Worm (Caenorhabditis elegans) whole organism, L1 larva: ENCODE results near the gene his-71.

Source experiments
- alr-1 ChIP-seq: fragments of 200-800 bp; sonication (Bioruptor generic); optimal IDR thresholded peaks from 2 replicates; lab custom pipeline; 2018; ENCODE audit warnings: borderline replicate concordance, mild to moderate bottlenecking, missing genetic modification characterization, missing compliant biosample characterization
- aly-2 ChIP-seq: fragments of 150-350 bp; optimal IDR thresholded peaks from 2 replicates; lab custom pipeline; 2014; ENCODE audit warnings: missing biosample characterization, missing genetic modification characterization
- ama-1 ChIP-seq: fragments of 150-350 bp; optimal IDR thresholded peaks from 2 replicates; lab custom pipeline; 2014
- blmp-1 ChIP-seq: fragments of 150-350 bp; optimal IDR thresholded peaks from 2 replicates; lab custom pipeline; 2014; ENCODE audit warnings: missing biosample characterization, missing genetic modification characterization
- ceh-63 ChIP-seq: fragments of 200-800 bp; sonication (Bioruptor generic); optimal IDR thresholded peaks from 2 replicates; lab custom pipeline; 2018; ENCODE audit warnings: mild to moderate bottlenecking, missing genetic modification characterization, missing compliant biosample characterization
- ceh-82 ChIP-seq, 3 experiments: fragments of 150-350 bp in 1 of 3; sonication (generic microtip) in 2 of 3; optimal IDR thresholded peaks; 2 replicates each; lab custom pipeline; 2014 to 2017; ENCODE audit warnings: missing biosample characterization in 3 of 3, missing genetic modification characterization in 3 of 3
- ceh-88 ChIP-seq: fragments of 200-800 bp; sonication (Bioruptor generic); IDR thresholded peaks from 2 replicates; pipeline ENCODE4 v1.3.6; 2022; ENCODE audit warnings: missing genetic modification characterization, missing compliant biosample characterization
- ceh-90 ChIP-seq: sonication (generic microtip); optimal IDR thresholded peaks from 2 replicates; lab custom pipeline; 2016; ENCODE audit warnings: missing genetic modification characterization, missing compliant biosample characterization
- ces-1 ChIP-seq: fragments of 150-350 bp; optimal IDR thresholded peaks from 2 replicates; lab custom pipeline; 2014; ENCODE audit warnings: missing biosample characterization, missing genetic modification reagents, missing genetic modification characterization
- dpl-1 ChIP-seq, 3 experiments: fragments of 150-350 bp in 2 of 3; sonication (generic microtip) in 1 of 3; optimal IDR thresholded peaks; 2 replicates each; lab custom pipeline; 2014 to 2017; ENCODE audit warnings: missing biosample characterization in 3 of 3, missing genetic modification characterization in 3 of 3, missing genetic modification reagents in 3 of 3
- dsc-1 ChIP-seq: sonication (generic microtip); optimal IDR thresholded peaks from 2 replicates; lab custom pipeline; 2016; ENCODE audit warnings: mild to moderate bottlenecking, missing genetic modification characterization, missing compliant biosample characterization
- egl-27 ChIP-seq, 2 experiments: fragments of 150-350 bp in 1 of 2; sonication (generic microtip); optimal IDR thresholded peaks; 3 replicates each; lab custom pipeline; 2017 to 2018; ENCODE audit warnings: missing biosample characterization in 2 of 2, missing genetic modification characterization in 2 of 2, missing genetic modification reagents in 2 of 2
- elt-2 ChIP-seq: sonication (generic microtip); optimal IDR thresholded peaks from 2 replicates; lab custom pipeline; 2016; ENCODE audit warnings: missing genetic modification characterization, mild to moderate bottlenecking, inconsistent platforms, missing compliant biosample characterization, missing genetic modification reagents
- elt-3 ChIP-seq, 6 experiments: fragments of 150-350 bp in 1 of 6; sonication (generic microtip); optimal IDR thresholded peaks; 2 replicates each; lab custom pipeline; 2017 to 2018; ENCODE audit warnings: missing biosample characterization in 6 of 6, missing genetic modification characterization in 6 of 6, inconsistent platforms in 1 of 6
- ets-5 ChIP-seq: fragments of 200-800 bp; sonication (Bioruptor generic); IDR thresholded peaks from 2 replicates; pipeline ENCODE4 v1.3.6; 2022; ENCODE audit warnings: missing genetic modification characterization, missing compliant biosample characterization
- fkh-10 ChIP-seq: sonication (generic microtip); optimal IDR thresholded peaks from 2 replicates; lab custom pipeline; 2017; ENCODE audit warnings: missing biosample characterization, missing genetic modification reagents, missing genetic modification characterization
- fkh-8 ChIP-seq: sonication (generic microtip); optimal IDR thresholded peaks from 2 replicates; lab custom pipeline; 2016; ENCODE audit warnings: mild to moderate bottlenecking, missing genetic modification characterization, missing compliant biosample characterization
- grh-1 ChIP-seq: fragments of 200-800 bp; sonication (Bioruptor generic); IDR thresholded peaks from 2 replicates; pipeline ENCODE4 v1.3.6; 2022; ENCODE audit warnings: missing genetic modification reagents, missing genetic modification characterization, missing compliant biosample characterization
- hlh-4 ChIP-seq: sonication (generic microtip); optimal IDR thresholded peaks from 2 replicates; lab custom pipeline; 2016; ENCODE audit warnings: mild to moderate bottlenecking, missing genetic modification characterization, missing compliant biosample characterization
- hpl-2 ChIP-seq: fragments of 150-350 bp; optimal IDR thresholded peaks from 2 replicates; lab custom pipeline; 2014; ENCODE audit warnings: missing biosample characterization, missing genetic modification reagents, missing genetic modification characterization
- isw-1 ChIP-seq: fragments of 200-800 bp; sonication (Bioruptor generic); IDR thresholded peaks from 2 replicates; pipeline ENCODE4 v1.3.6; 2022; ENCODE audit warnings: missing genetic modification characterization, missing compliant biosample characterization
- lin-13 ChIP-seq: fragments of 150-350 bp; optimal IDR thresholded peaks from 2 replicates; lab custom pipeline; 2014; ENCODE audit warnings: missing biosample characterization, missing genetic modification reagents, missing genetic modification characterization
- lin-15B ChIP-seq: fragments of 150-350 bp; sonication (generic microtip); optimal IDR thresholded peaks from 3 replicates; lab custom pipeline; 2014; ENCODE audit warnings: missing biosample characterization, missing genetic modification characterization
- lin-39 ChIP-seq: fragments of 150-350 bp; optimal IDR thresholded peaks from 2 replicates; lab custom pipeline; 2014; ENCODE audit warnings: missing biosample characterization, missing genetic modification reagents, missing genetic modification characterization
- lir-3 ChIP-seq: sonication (generic microtip); optimal IDR thresholded peaks from 2 replicates; lab custom pipeline; 2016; ENCODE audit warnings: mild to moderate bottlenecking, missing genetic modification characterization, moderate library complexity, missing compliant biosample characterization; ENCODE audit not compliant: poor library complexity
- lsy-2 ChIP-seq, 2 experiments: fragments of 150-350 bp; optimal IDR thresholded peaks; 2 replicates each; lab custom pipeline; 2014; ENCODE audit warnings: missing biosample characterization in 2 of 2, missing genetic modification characterization in 2 of 2
- mab-9 ChIP-seq: fragments of 200-800 bp; sonication (Bioruptor generic); IDR thresholded peaks from 2 replicates; pipeline ENCODE4 v1.3.6; 2022; ENCODE audit warnings: missing genetic modification reagents, missing genetic modification characterization, missing compliant biosample characterization
- mef-2 ChIP-seq: fragments of 150-350 bp; optimal IDR thresholded peaks from 2 replicates; lab custom pipeline; 2014; ENCODE audit warnings: missing biosample characterization, missing genetic modification characterization
- mep-1 ChIP-seq: fragments of 150-350 bp; optimal IDR thresholded peaks from 2 replicates; lab custom pipeline; 2014; ENCODE audit warnings: missing biosample characterization, missing genetic modification characterization
- nhr-12 ChIP-seq: sonication (generic microtip); optimal IDR thresholded peaks from 2 replicates; lab custom pipeline; 2017; ENCODE audit warnings: missing biosample characterization, missing genetic modification characterization
- nhr-19 ChIP-seq: fragments of 200-800 bp; sonication (Bioruptor generic); conservative IDR thresholded peaks from 2 replicates; pipeline ENCODE4 v1.3.6; 2022; ENCODE audit warnings: missing genetic modification characterization, missing compliant biosample characterization
- nhr-20 ChIP-seq: sonication (generic microtip); optimal IDR thresholded peaks from 2 replicates; lab custom pipeline; 2016; ENCODE audit warnings: mild to moderate bottlenecking, missing genetic modification characterization, missing compliant biosample characterization
- nhr-237 ChIP-seq: fragments of 150-350 bp; optimal IDR thresholded peaks from 2 replicates; lab custom pipeline; 2014; ENCODE audit warnings: missing biosample characterization, missing genetic modification characterization
- nhr-28 ChIP-seq: fragments of 150-350 bp; optimal IDR thresholded peaks from 2 replicates; lab custom pipeline; 2014; ENCODE audit warnings: missing biosample characterization, missing genetic modification characterization
- nhr-77 ChIP-seq: fragments of 150-350 bp; optimal IDR thresholded peaks from 2 replicates; lab custom pipeline; 2014; ENCODE audit warnings: missing biosample characterization, missing genetic modification characterization
- pag-3 ChIP-seq: sonication (generic microtip); optimal IDR thresholded peaks from 2 replicates; lab custom pipeline; 2017; ENCODE audit warnings: missing genetic modification characterization, mild to moderate bottlenecking, missing compliant biosample characterization, antibody characterized with exemption, borderline replicate concordance; ENCODE audit not compliant: insufficient read depth
- pax-3 ChIP-seq: fragments of 200-800 bp; sonication (Bioruptor generic); optimal IDR thresholded peaks from 2 replicates; lab custom pipeline; 2018; ENCODE audit warnings: mild to moderate bottlenecking, missing genetic modification characterization, moderate library complexity, missing compliant biosample characterization
- pqm-1 ChIP-seq: sonication (generic microtip); optimal IDR thresholded peaks from 3 replicates; lab custom pipeline; 2017; ENCODE audit warnings: missing biosample characterization, missing genetic modification characterization
- rnt-1 ChIP-seq: sonication (generic microtip); optimal IDR thresholded peaks from 2 replicates; lab custom pipeline; 2016; ENCODE audit warnings: mild to moderate bottlenecking, missing genetic modification characterization, moderate library complexity, missing compliant biosample characterization
- skn-1 ChIP-seq: fragments of 150-350 bp; optimal IDR thresholded peaks from 2 replicates; lab custom pipeline; 2014; ENCODE audit warnings: missing biosample characterization, missing genetic modification characterization
- snpc-4 ChIP-seq: fragments of 150-350 bp; optimal IDR thresholded peaks from 2 replicates; lab custom pipeline; 2014; ENCODE audit warnings: missing biosample characterization, missing genetic modification characterization
- snu-23 ChIP-seq: sonication (generic microtip); optimal IDR thresholded peaks from 2 replicates; lab custom pipeline; 2016; ENCODE audit warnings: missing genetic modification characterization, missing compliant biosample characterization
- sox-4 ChIP-seq: sonication (generic microtip); optimal IDR thresholded peaks from 2 replicates; lab custom pipeline; 2016; ENCODE audit warnings: missing genetic modification characterization, missing compliant biosample characterization
- sup-37 ChIP-seq: fragments of 200-800 bp; sonication (Bioruptor generic); optimal IDR thresholded peaks from 2 replicates; lab custom pipeline; 2018; ENCODE audit warnings: mild to moderate bottlenecking, missing genetic modification characterization, missing compliant biosample characterization
- swsn-7 ChIP-seq: sonication (generic microtip); optimal IDR thresholded peaks from 2 replicates; lab custom pipeline; 2016; ENCODE audit warnings: missing genetic modification characterization, missing compliant biosample characterization
- tbx-2 ChIP-seq: sonication (generic microtip); optimal IDR thresholded peaks from 2 replicates; lab custom pipeline; 2016; ENCODE audit warnings: missing genetic modification characterization, missing compliant biosample characterization
- unc-130 ChIP-seq: fragments of 150-350 bp; optimal IDR thresholded peaks from 2 replicates; lab custom pipeline; 2017; ENCODE audit warnings: missing biosample characterization, missing genetic modification characterization, inconsistent platforms
- unc-30 ChIP-seq: sonication (generic microtip); optimal IDR thresholded peaks from 2 replicates; lab custom pipeline; 2017; ENCODE audit warnings: missing biosample characterization, missing genetic modification characterization
- unc-62 ChIP-seq: fragments of 150-350 bp; optimal IDR thresholded peaks from 2 replicates; lab custom pipeline; 2014; ENCODE audit warnings: missing biosample characterization, missing genetic modification reagents, missing genetic modification characterization
- unc-86 ChIP-seq: sonication (generic microtip); optimal IDR thresholded peaks from 2 replicates; lab custom pipeline; 2016; ENCODE audit warnings: missing genetic modification characterization, missing compliant biosample characterization
- vab-15 ChIP-seq: sonication (generic microtip); optimal IDR thresholded peaks from 2 replicates; lab custom pipeline; 2017; ENCODE audit warnings: missing genotype, mild to moderate bottlenecking, missing genetic modification characterization, missing compliant biosample characterization
- xbp-1 ChIP-seq: sonication (generic microtip); optimal IDR thresholded peaks from 2 replicates; lab custom pipeline; 2016; ENCODE audit warnings: missing genetic modification characterization, missing compliant biosample characterization
- zag-1 ChIP-seq: fragments of 150-350 bp; optimal IDR thresholded peaks from 2 replicates; lab custom pipeline; 2014; ENCODE audit warnings: missing biosample characterization, missing genetic modification characterization
- ztf-11 ChIP-seq, 2 experiments: sonication (generic microtip); optimal IDR thresholded peaks; 2 replicates each; lab custom pipeline; 2016 to 2017; ENCODE audit warnings: missing genetic modification characterization in 2 of 2, missing biosample characterization in 1 of 2, missing compliant biosample characterization in 1 of 2

The his-71 gene

DNA sequence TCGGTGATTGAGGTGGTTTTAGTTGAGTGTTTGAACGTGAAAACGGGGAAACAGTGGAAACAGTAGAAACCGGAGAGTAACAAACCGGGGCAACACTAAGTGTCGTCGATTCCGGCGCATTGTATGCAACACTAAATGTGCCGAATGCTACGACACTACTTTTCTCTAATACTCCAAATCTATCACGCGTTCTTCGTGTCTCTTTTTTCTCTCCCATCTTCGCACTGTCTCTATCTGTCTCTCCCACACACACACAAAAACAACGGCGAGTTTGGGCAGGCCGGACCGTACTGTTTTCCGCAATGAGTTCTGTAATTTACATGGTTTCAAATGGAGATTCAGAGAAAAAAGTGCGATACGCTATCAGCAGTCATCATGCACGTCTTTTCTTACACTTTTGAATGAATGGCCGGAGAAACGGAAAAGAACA lies 19.8 kb downstream of the his-71 start:
- TF ChIP-seq sup-37, result no peak
- no peak for TF ChIP-seq hpl-2 (GFP tag; lab: Kevin White, UChicago)
- no peak for TF ChIP-seq nhr-12 (tag; lab: Kevin White, UChicago)
- TF ChIP-seq zag-1 (tag; lab: Kevin White, UChicago), result no peak
- peak; percentile 40 for TF ChIP-seq blmp-1 (tag; lab: Kevin White, UChicago)
- no peak for TF ChIP-seq dsc-1
- no peak for TF ChIP-seq unc-62 (GFP tag; lab: Kevin White, UChicago)
- no peak for TF ChIP-seq fkh-8 (tag; lab: Kevin White, UChicago)
- TF ChIP-seq mep-1 (tag; lab: Kevin White, UChicago), result peak; percentile 37
- TF ChIP-seq dpl-1 (GFP tag; optimal IDR thresholded peaks at IDR 0.05; lab: Kevin White, UChicago), result peak in 1 of 3 experiments; percentile 8
- no peak for TF ChIP-seq rnt-1 (tag; lab: Kevin White, UChicago)
- no peak for TF ChIP-seq pag-3 (tag; lab: Kevin White, UChicago)
- no peak for TF ChIP-seq ces-1 (GFP tag; lab: Kevin White, UChicago)
- TF ChIP-seq unc-30 (tag; lab: Kevin White, UChicago), result no peak
- TF ChIP-seq grh-1 (GFP tag; lab: Robert Waterston, UW), result 0 out of 2 replicates have a peak, but pooled peaks have one; percentile 21
- no peak for TF ChIP-seq snpc-4 (tag; lab: Kevin White, UChicago)
- TF ChIP-seq mef-2 (tag; lab: Kevin White, UChicago), result no peak
- no peak for TF ChIP-seq ets-5 (GFP tag; lab: Robert Waterston, UW)
- TF ChIP-seq elt-2 (tag; lab: Kevin White, UChicago), result peak; percentile 95
- no peak for TF ChIP-seq hlh-4 (tag; lab: Kevin White, UChicago)
- no peak for TF ChIP-seq egl-27 (tag; optimal IDR thresholded peaks at IDR 0.05; lab: Kevin White, UChicago)
- TF ChIP-seq aly-2 (tag; lab: Kevin White, UChicago), result no peak
- peak; percentile 94 for TF ChIP-seq pqm-1 (tag; lab: Kevin White, UChicago)
- no peak for TF ChIP-seq ama-1 (lab: Kevin White, UChicago)
- TF ChIP-seq nhr-28 (tag; lab: Kevin White, UChicago), result no peak
- no peak for TF ChIP-seq unc-86 (tag; lab: Kevin White, UChicago)
- no peak for TF ChIP-seq ztf-11 (tag; optimal IDR thresholded peaks at IDR 0.05; lab: Kevin White, UChicago)
- TF ChIP-seq isw-1 (GFP tag; lab: Robert Waterston, UW), result no peak
- TF ChIP-seq fkh-10, result no peak
- TF ChIP-seq lin-13 (GFP tag; lab: Kevin White, UChicago), result no peak
- TF ChIP-seq vab-15 (tag; lab: Kevin White, UChicago), result no peak
- TF ChIP-seq skn-1, result no peak
- peak; percentile 72 for TF ChIP-seq snu-23
- TF ChIP-seq nhr-77 (tag; lab: Kevin White, UChicago), result peak; percentile 40
- no peak for TF ChIP-seq ceh-63
- TF ChIP-seq ceh-88 (GFP tag; lab: Robert Waterston, UW), result no peak
- no peak for TF ChIP-seq lin-15B (tag; lab: Kevin White, UChicago)
- TF ChIP-seq pax-3 (tag; lab: Kevin White, UChicago), result no peak
- TF ChIP-seq xbp-1, result peak; percentile 37
- no peak for TF ChIP-seq ceh-90
- TF ChIP-seq lin-39 (tag; lab: Kevin White, UChicago), result no peak
- peak in 1 of 3 experiments; percentile 45 for TF ChIP-seq ceh-82 (tag; optimal IDR thresholded peaks at IDR 0.05; lab: Kevin White, UChicago)
- peak; percentile 11 to 68 for TF ChIP-seq lsy-2 (tag; optimal IDR thresholded peaks at IDR 0.05; lab: Kevin White, UChicago)
- TF ChIP-seq nhr-20 (tag; lab: Kevin White, UChicago), result peak; percentile 73
- no peak for TF ChIP-seq mab-9 (GFP tag; lab: Robert Waterston, UW)
- TF ChIP-seq lir-3, result no peak
- peak; percentile 17 for TF ChIP-seq swsn-7
- TF ChIP-seq nhr-19 (GFP tag; lab: Robert Waterston, UW), result peak; percentile 24; the same call in 1 of the 2 replicates
- TF ChIP-seq tbx-2 (tag; lab: Kevin White, UChicago), result peak; percentile 39
- peak in 3 of 6 experiments; percentile 28 to 60 (median 59) for TF ChIP-seq elt-3 (tag; optimal IDR thresholded peaks at IDR 0.05; lab: Kevin White, UChicago)
- TF ChIP-seq nhr-237 (tag; lab: Kevin White, UChicago), result no peak
- TF ChIP-seq unc-130 (tag; lab: Kevin White, UChicago), result peak; percentile 19
- TF ChIP-seq alr-1, result no peak
- TF ChIP-seq sox-4 (tag; lab: Kevin White, UChicago), result no peak
